Fruit fly (Drosophila melanogaster) whole organism, embryonic: ENCODE measurements around the gene SerRS-m.

Source experiments
- BEAF-32 ChIP-seq: fragments of 200-800 bp; sonication (Bioruptor generic); optimal IDR thresholded peaks from 3 replicates; lab custom pipeline; 2017; ENCODE audit warnings: missing biosample characterization, missing genetic modification characterization, mild to moderate bottlenecking, moderate library complexity, missing genetic modification reagents
- Bgb ChIP-seq: fragments of 200-800 bp; sonication (Bioruptor generic); IDR thresholded peaks from 2 replicates; pipeline ENCODE4 v1.3.6; 2022; ENCODE audit warnings: missing biosample characterization, missing genetic modification characterization; ENCODE audit not compliant: partially characterized antibody
- BtbVII ChIP-seq: fragments of 200-800 bp; sonication (Bioruptor generic); optimal IDR thresholded peaks from 3 replicates; lab custom pipeline; 2017; ENCODE audit warnings: missing biosample characterization, mild to moderate bottlenecking, missing genetic modification characterization
- CG10267 ChIP-seq: fragments of 200-800 bp; sonication (Bioruptor generic); optimal IDR thresholded peaks from 2 replicates; lab custom pipeline; 2018; ENCODE audit warnings: missing biosample characterization, mild to moderate bottlenecking, missing genetic modification characterization, moderate library complexity
- CG10565 ChIP-seq: fragments of 200-800 bp; sonication (Bioruptor generic); optimal IDR thresholded peaks from 3 replicates; lab custom pipeline; 2016; ENCODE audit warnings: missing biosample characterization, mild to moderate bottlenecking, missing genetic modification characterization
- CG11695 ChIP-seq: fragments of 200-800 bp; sonication (Bioruptor generic); IDR thresholded peaks from 3 replicates; pipeline ENCODE4 v1.3.6; 2022; ENCODE audit warnings: missing biosample characterization, missing genetic modification characterization
- CG1603 ChIP-seq: fragments of 200-800 bp; sonication (Bioruptor generic); optimal IDR thresholded peaks from 2 replicates; lab custom pipeline; 2019; ENCODE audit warnings: missing biosample characterization, mild to moderate bottlenecking, missing genetic modification characterization, moderate library complexity
- CG16863 ChIP-seq: fragments of 200-800 bp; sonication (Bioruptor generic); optimal IDR thresholded peaks from 3 replicates; lab custom pipeline; 2016; ENCODE audit warnings: missing biosample characterization, missing genetic modification characterization
- CG18476 ChIP-seq: fragments of 200-800 bp; sonication (Bioruptor generic); optimal IDR thresholded peaks from 2 replicates; lab custom pipeline; 2016; ENCODE audit warnings: missing biosample characterization, mild to moderate bottlenecking, missing genetic modification characterization
- CG2120 ChIP-seq: fragments of 200-800 bp; sonication (Bioruptor generic); optimal IDR thresholded peaks from 3 replicates; lab custom pipeline; 2016; ENCODE audit warnings: missing biosample characterization, missing genetic modification characterization
- CG2875 ChIP-seq: fragments of 200-800 bp; sonication (Bioruptor generic); optimal IDR thresholded peaks from 2 replicates; lab custom pipeline; 2017; ENCODE audit warnings: missing biosample characterization, mild to moderate bottlenecking, missing genetic modification characterization, missing genetic modification reagents
- CG2889 ChIP-seq: fragments of 200-800 bp; sonication (Bioruptor generic); IDR thresholded peaks from 3 replicates; pipeline ENCODE4 v1.3.6; 2022; ENCODE audit warnings: missing biosample characterization, missing genetic modification characterization
- CG34422 ChIP-seq: fragments of 200-800 bp; sonication (Bioruptor generic); IDR thresholded peaks from 3 replicates; pipeline ENCODE4 v1.3.6; 2022; ENCODE audit warnings: missing biosample characterization, missing genetic modification characterization
- CG6791 ChIP-seq: fragments of 200-800 bp; sonication (Bioruptor generic); IDR thresholded peaks from 3 replicates; pipeline ENCODE4 v1.3.6; 2022; ENCODE audit warnings: missing biosample characterization, missing genetic modification characterization; ENCODE audit not compliant: partially characterized antibody
- CG7271 ChIP-seq: fragments of 200-800 bp; sonication (Bioruptor generic); optimal IDR thresholded peaks from 2 replicates; lab custom pipeline; 2018; ENCODE audit warnings: missing biosample characterization, mild to moderate bottlenecking, missing genetic modification characterization, moderate library complexity
- CG7745 ChIP-seq: fragments of 200-800 bp; sonication (Bioruptor generic); optimal IDR thresholded peaks from 2 replicates; lab custom pipeline; 2018; ENCODE audit warnings: missing biosample characterization, mild to moderate bottlenecking, missing genetic modification characterization, moderate library complexity
- CG8359 ChIP-seq: fragments of 200-800 bp; sonication (Bioruptor generic); optimal IDR thresholded peaks from 2 replicates; lab custom pipeline; 2017; ENCODE audit warnings: missing biosample characterization, mild to moderate bottlenecking, missing genetic modification characterization, borderline replicate concordance
- Dll ChIP-seq: fragments of 200-800 bp; sonication (Bioruptor generic); IDR thresholded peaks from 4 replicates; pipeline ENCODE4 v1.3.6; 2022; ENCODE audit warnings: missing biosample characterization, missing genetic modification characterization; ENCODE audit not compliant: partially characterized antibody
- Dp ChIP-seq: fragments of 200-800 bp; sonication (Bioruptor generic); optimal IDR thresholded peaks from 2 replicates; lab custom pipeline; 2018; ENCODE audit warnings: missing biosample characterization, mild to moderate bottlenecking, missing genetic modification characterization, moderate library complexity
- Dref ChIP-seq: fragments of 200-800 bp; sonication (Bioruptor generic); IDR thresholded peaks from 2 replicates; pipeline ENCODE4 v1.3.6; 2022; ENCODE audit warnings: missing biosample characterization, missing genetic modification characterization
- Drgx ChIP-seq: fragments of 200-800 bp; sonication (Bioruptor generic); IDR thresholded peaks from 2 replicates; pipeline ENCODE4 v1.3.6; 2022; ENCODE audit warnings: missing biosample characterization, missing genetic modification characterization
- E2f2 ChIP-seq: fragments of 200-800 bp; sonication (Bioruptor generic); IDR thresholded peaks from 2 replicates; pipeline ENCODE4 v1.3.6; 2022; ENCODE audit warnings: missing biosample characterization, missing genetic modification characterization
- H2.0 ChIP-seq: fragments of 200-800 bp; sonication (Bioruptor generic); IDR thresholded peaks from 2 replicates; pipeline ENCODE4 v1.3.6; 2022; ENCODE audit warnings: missing biosample characterization, missing genetic modification characterization
- HmgZ ChIP-seq: fragments of 200-800 bp; sonication (Bioruptor generic); optimal IDR thresholded peaks from 2 replicates; lab custom pipeline; 2018; ENCODE audit warnings: missing biosample characterization, mild to moderate bottlenecking, missing genetic modification characterization
- Hmx ChIP-seq: fragments of 200-800 bp; sonication (Bioruptor generic); optimal IDR thresholded peaks from 2 replicates; lab custom pipeline; 2016; ENCODE audit warnings: missing biosample characterization, missing genetic modification characterization
- MBD-R2 ChIP-seq: fragments of 200-800 bp; sonication (Bioruptor generic); IDR thresholded peaks from 2 replicates; pipeline ENCODE4 v1.3.6; 2022; ENCODE audit warnings: missing biosample characterization, missing genetic modification characterization
- MESR4 ChIP-seq: fragments of 200-800 bp; sonication (Bioruptor generic); optimal IDR thresholded peaks from 2 replicates; lab custom pipeline; 2018; ENCODE audit warnings: missing biosample characterization, mild to moderate bottlenecking, missing genetic modification characterization, moderate library complexity
- Max ChIP-seq: fragments of 200-800 bp; sonication (Bioruptor generic); optimal IDR thresholded peaks from 2 replicates; lab custom pipeline; 2016; ENCODE audit warnings: missing biosample characterization, mild to moderate bottlenecking, missing genetic modification characterization
- NFAT ChIP-seq: fragments of 200-800 bp; sonication (Bioruptor generic); IDR thresholded peaks from 2 replicates; pipeline ENCODE4 v1.3.6; 2022; ENCODE audit warnings: missing biosample characterization, missing genetic modification characterization
- Opbp ChIP-seq: fragments of 200-800 bp; sonication (Bioruptor generic); IDR thresholded peaks from 3 replicates; pipeline ENCODE4 v1.3.6; 2022; ENCODE audit warnings: missing biosample characterization, missing genetic modification characterization; ENCODE audit not compliant: partially characterized antibody
- Spps ChIP-seq: fragments of 200-800 bp; sonication (Bioruptor generic); optimal IDR thresholded peaks from 2 replicates; lab custom pipeline; 2018; ENCODE audit warnings: missing biosample characterization, mild to moderate bottlenecking, missing genetic modification characterization
- Ssrp ChIP-seq: fragments of 200-800 bp; sonication (Bioruptor generic); optimal IDR thresholded peaks from 2 replicates; lab custom pipeline; 2018; ENCODE audit warnings: missing biosample characterization, mild to moderate bottlenecking, missing genetic modification characterization, moderate library complexity
- ac ChIP-seq: fragments of 200-800 bp; sonication (Bioruptor generic); optimal IDR thresholded peaks from 3 replicates; lab custom pipeline; 2017; ENCODE audit warnings: missing biosample characterization, mild to moderate bottlenecking, missing genetic modification characterization
- aop ChIP-seq: fragments of 200-800 bp; sonication (Bioruptor generic); IDR thresholded peaks from 2 replicates; pipeline ENCODE4 v1.3.6; 2022; ENCODE audit warnings: missing biosample characterization, missing genetic modification characterization
- bowl ChIP-seq: fragments of 200-800 bp; sonication (Bioruptor generic); IDR thresholded peaks from 2 replicates; pipeline ENCODE4 v1.3.6; 2022; ENCODE audit warnings: missing biosample characterization, missing genetic modification characterization
- dimm ChIP-seq: fragments of 200-800 bp; sonication (Bioruptor generic); IDR thresholded peaks from 2 replicates; pipeline ENCODE4 v1.3.6; 2022; ENCODE audit warnings: missing biosample characterization, missing genetic modification characterization
- esg ChIP-seq: fragments of 200-800 bp; sonication (Bioruptor generic); conservative IDR thresholded peaks from 2 replicates; pipeline ENCODE4 v1.3.6; 2022; ENCODE audit warnings: missing biosample characterization, missing genetic modification characterization
- gcm ChIP-seq: fragments of 200-800 bp; sonication (Bioruptor generic); optimal IDR thresholded peaks from 2 replicates; lab custom pipeline; 2019; ENCODE audit warnings: missing biosample characterization, mild to moderate bottlenecking, missing genetic modification characterization, moderate library complexity
- ken ChIP-seq: fragments of 200-800 bp; sonication (Bioruptor generic); IDR thresholded peaks from 3 replicates; pipeline ENCODE4 v1.3.6; 2022; ENCODE audit warnings: missing biosample characterization, missing genetic modification characterization
- nom ChIP-seq: fragments of 200-800 bp; sonication (Bioruptor generic); optimal IDR thresholded peaks from 2 replicates; lab custom pipeline; 2017; ENCODE audit warnings: missing biosample characterization, missing genetic modification characterization, mild to moderate bottlenecking, moderate library complexity, missing genetic modification reagents
- pb ChIP-seq: fragments of 200-800 bp; sonication (Bioruptor generic); optimal IDR thresholded peaks from 3 replicates; lab custom pipeline; 2016; ENCODE audit warnings: missing biosample characterization, missing genetic modification characterization
- pho ChIP-seq: fragments of 200-800 bp; sonication (Bioruptor generic); optimal IDR thresholded peaks from 2 replicates; lab custom pipeline; 2016; ENCODE audit warnings: missing biosample characterization, missing genetic modification characterization
- phol ChIP-seq: fragments of 200-800 bp; sonication (Bioruptor generic); optimal IDR thresholded peaks from 3 replicates; lab custom pipeline; 2018; ENCODE audit warnings: missing biosample characterization, mild to moderate bottlenecking, missing genetic modification characterization, moderate library complexity
- stwl ChIP-seq: fragments of 200-800 bp; sonication (Bioruptor generic); optimal IDR thresholded peaks from 3 replicates; lab custom pipeline; 2018; ENCODE audit warnings: missing biosample characterization, mild to moderate bottlenecking, missing genetic modification characterization, moderate library complexity
- tll ChIP-seq, 2 experiments: fragments of 200-800 bp in 1 of 2; fragments of >200 bp in 1 of 2; sonication (Bioruptor generic) in 1 of 2; optimal IDR thresholded peaks; 2 replicates each; lab custom pipeline; 2017 to 2019; ENCODE audit warnings: missing biosample characterization in 2 of 2, missing genetic modification characterization in 2 of 2, mild to moderate bottlenecking in 1 of 2, moderate library complexity in 1 of 2
- tup ChIP-seq: fragments of 200-800 bp; sonication (Bioruptor generic); optimal IDR thresholded peaks from 2 replicates; lab custom pipeline; 2016; ENCODE audit warnings: missing biosample characterization, mild to moderate bottlenecking, missing genetic modification characterization, moderate library complexity
- unc-4 ChIP-seq: fragments of 200-800 bp; sonication (Bioruptor generic); IDR thresholded peaks from 2 replicates; pipeline ENCODE4 v1.3.6; 2022; ENCODE audit warnings: missing biosample characterization, missing genetic modification characterization; ENCODE audit not compliant: partially characterized antibody
- z ChIP-seq: fragments of 200-800 bp; sonication (Bioruptor generic); IDR thresholded peaks from 3 replicates; pipeline ENCODE4 v1.3.6; 2022; ENCODE audit warnings: missing biosample characterization, missing genetic modification characterization

SerRS-m gene

dm6 chr3R:15361490-15361889 lies 21.0 kb downstream of the SerRS-m start, which contains the start of the genes Cog2 and Trax (continued):
- TF ChIP-seq BEAF-32 (peak; percentile 73), Hmx (GFP tag; lab: Kevin White, UChicago) (no peak)
- TF ChIP-seq, all 482 proteins: peak for 49

dm6 chr3R:15363608-15364007 lies 23.1 kb downstream of the SerRS-m start, which contains the start of gene CG6171:
Gene CG6171 (minus strand): TSS chr3R:15363857.
- TF ChIP-seq NFAT (GFP tag; lab: Robert Waterston, UW) (no peak), ac (GFP tag; lab: Kevin White, UChicago) (no peak), Ssrp (tag; lab: Kevin White, UChicago) (no peak), aop (GFP tag; lab: Robert Waterston, UW) (no peak), BtbVII (no peak), dimm (GFP tag; lab: Robert Waterston, UW) (no peak), CG1603 (peak; percentile 47), pb (GFP tag; lab: Kevin White, UChicago) (no peak), tll (GFP tag; optimal IDR thresholded peaks at IDR 0.05; lab: Kevin White, UChicago) (no peak), HmgZ (peak; percentile 17), stwl (peak; percentile 61), tup (GFP tag; lab: Kevin White, UChicago) (no peak), unc-4 (peak; percentile 59), Dref (GFP tag; lab: Robert Waterston, UW) (peak; percentile 76), E2f2 (peak; percentile 91), nom (no peak), MESR4 (GFP tag; lab: Kevin White, UChicago) (peak; percentile 64), CG10565 (no peak), esg (GFP tag; lab: Robert Waterston, UW) (no peak), CG7271 (no peak), BEAF-32 (peak; percentile 63), CG18476 (GFP tag; lab: Kevin White, UChicago) (no peak), Max (GFP tag; lab: Kevin White, UChicago) (no peak), CG2875 (GFP tag; lab: Kevin White, UChicago) (no peak), Drgx (no peak), CG16863 (GFP tag; lab: Kevin White, UChicago) (peak; percentile 75), H2.0 (GFP tag; lab: Robert Waterston, UW) (no peak), Opbp (GFP tag; lab: Robert Waterston, UW) (peak; percentile 43; the same call in 1 of the 3 replicates), CG2120 (GFP tag; lab: Kevin White, UChicago) (peak; percentile 44), pho (no peak), MBD-R2 (GFP tag; lab: Robert Waterston, UW) (peak; percentile 70), CG2889 (GFP tag; lab: Robert Waterston, UW) (no peak), CG10267 (tag; lab: Kevin White, UChicago) (peak; percentile 92), gcm (GFP tag; lab: Kevin White, UChicago) (no peak), Dp (peak; percentile 82), Dll (GFP tag; lab: Robert Waterston, UW) (peak; percentile 69; the same call in 3 of the 4 replicates), CG6791 (GFP tag; lab: Robert Waterston, UW) (peak; percentile 70; the same call in 2 of the 3 replicates), z (GFP tag; lab: Robert Waterston, UW) (no peak), CG7745 (no peak), CG11695 (GFP tag; lab: Robert Waterston, UW) (no peak), CG34422 (GFP tag; lab: Robert Waterston, UW) (no peak), bowl (no peak), Spps (tag; lab: Kevin White, UChicago) (no peak), phol (tag; lab: Kevin White, UChicago) (peak; percentile 41), Bgb (GFP tag; lab: Robert Waterston, UW) (peak; percentile 30; the same call in 1 of the 2 replicates), ken (GFP tag; lab: Robert Waterston, UW) (no peak), CG8359 (GFP tag; lab: Kevin White, UChicago) (no peak)
